Worm (Caenorhabditis elegans) whole organism, late embryonic: ENCODE results near the gene fcd-2.

Experiments used
- K02D7.2 ChIP-seq: sonication (generic microtip); optimal IDR thresholded peaks from 2 replicates; lab custom pipeline; 2017; ENCODE audit warnings: mild to moderate bottlenecking, missing genetic modification characterization, missing compliant biosample characterization
- ama-1 ChIP-seq: fragments of 150-350 bp; optimal IDR thresholded peaks from 2 replicates; lab custom pipeline; 2014
- elt-4 ChIP-seq: sonication (generic microtip); optimal IDR thresholded peaks from 2 replicates; lab custom pipeline; 2016; ENCODE audit warnings: missing genetic modification characterization, missing compliant biosample characterization
- nhr-11 ChIP-seq: fragments of 150-350 bp; optimal IDR thresholded peaks from 2 replicates; lab custom pipeline; 2014; ENCODE audit warnings: missing biosample characterization, missing genetic modification characterization
- odd-2 ChIP-seq: sonication (generic microtip); optimal IDR thresholded peaks from 2 replicates; lab custom pipeline; 2017; ENCODE audit warnings: antibody characterized with exemption, mild to moderate bottlenecking, missing genetic modification characterization, missing compliant biosample characterization

- TF ChIP-seq elt-4 (tag; lab: Kevin White, UChicago) (no peak), nhr-11 (tag; lab: Kevin White, UChicago) (no peak), odd-2 (tag; lab: Kevin White, UChicago) (no peak), ama-1 (lab: Kevin White, UChicago) (no peak), K02D7.2 (tag; lab: Kevin White, UChicago) (no peak)
Observed at ce11 chrIV:15063789-15064188, 38.3 kb downstream of the fcd-2 start.
